Worm (Caenorhabditis elegans): Measurements from ENCODE around the gene C50C3.19.

C50C3.19 gene

DNA sequence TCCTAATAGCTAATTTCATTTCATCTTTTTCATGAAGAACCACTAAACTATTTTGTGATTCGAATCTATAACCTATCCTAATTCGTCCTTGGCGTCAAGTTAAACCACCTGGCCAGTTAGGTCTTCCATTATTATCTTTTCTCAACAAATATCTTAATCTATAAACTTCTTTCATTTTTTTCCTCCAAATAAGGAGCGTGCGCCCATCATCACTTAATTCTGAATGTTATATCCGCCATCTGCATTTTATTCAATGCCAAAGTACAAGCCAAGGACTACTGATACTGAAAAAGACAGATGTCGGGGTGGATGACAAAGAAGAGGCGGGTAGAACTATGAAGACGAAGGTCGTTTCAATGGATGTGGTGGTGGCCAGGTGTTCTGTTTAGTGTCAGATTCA, 38.3 kb downstream of the C50C3.19 start:
- TF ChIP-seq nhr-25 (tag; optimal IDR thresholded peaks at IDR 0.05) (peak; percentile 44), lsy-2 (tag; optimal IDR thresholded peaks at IDR 0.05) (no peak), ceh-82 (tag; optimal IDR thresholded peaks at IDR 0.05) (no peak), sma-9 (GFP tag; optimal IDR thresholded peaks at IDR 0.05) (no peak), sma-9 (tag; optimal IDR thresholded peaks at IDR 0.05) (no peak)

DNA sequence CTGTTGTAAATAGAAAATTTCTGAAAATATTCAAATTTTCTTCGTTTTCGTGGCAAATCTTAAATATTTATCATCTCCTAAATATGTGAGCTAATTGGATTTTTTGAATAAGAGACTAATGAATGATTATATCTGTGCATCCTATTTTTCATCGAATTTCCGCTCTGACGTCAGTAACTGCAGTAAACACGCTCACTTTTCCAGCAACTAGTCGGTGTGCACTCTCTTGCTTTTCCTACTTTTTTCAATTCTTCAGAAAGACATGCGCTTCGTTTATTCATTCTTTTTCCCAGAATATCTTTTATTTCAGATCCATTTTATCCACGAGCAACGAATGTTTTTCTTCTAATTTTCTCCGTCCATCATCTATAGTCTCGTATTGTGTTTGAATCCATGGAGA, 38.9 kb downstream of the C50C3.19 start:
- TF ChIP-seq sma-3 (GFP tag; optimal IDR thresholded peaks at IDR 0.05) (no peak), ceh-16 (tag; optimal IDR thresholded peaks at IDR 0.05) (no peak), lsy-2 (tag; optimal IDR thresholded peaks at IDR 0.05) (peak in 1 of 2 experiments; percentile 57), nhr-129 (tag; optimal IDR thresholded peaks at IDR 0.05) (peak; percentile 2), nhr-6 (tag; optimal IDR thresholded peaks at IDR 0.05) (peak; percentile 41), sma-9 (GFP tag; optimal IDR thresholded peaks at IDR 0.05) (peak; percentile 8), sma-9 (tag; optimal IDR thresholded peaks at IDR 0.05) (no peak), C34F6.9 (tag; optimal IDR thresholded peaks at IDR 0.05) (peak; percentile 48), crh-2 (tag; optimal IDR thresholded peaks at IDR 0.05) (peak; percentile 42)

DNA sequence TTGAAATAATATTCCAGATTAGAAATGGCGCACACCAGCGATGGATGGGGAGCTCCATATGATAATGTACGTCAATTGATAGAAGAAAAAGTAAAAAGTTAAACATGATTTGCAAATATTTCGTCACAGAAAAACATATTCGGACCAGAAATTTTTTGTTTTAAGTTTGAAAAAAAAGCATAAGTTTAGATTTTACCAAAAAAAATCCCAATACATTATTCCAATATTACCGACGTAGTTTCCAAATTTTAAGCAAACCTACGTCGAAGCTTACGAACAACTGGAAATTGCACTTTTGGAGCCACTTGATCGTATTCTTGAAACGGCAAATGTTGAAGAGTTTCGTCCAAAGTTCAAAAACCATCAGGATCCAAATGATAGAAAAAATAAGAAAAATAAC, 42.0 kb downstream of the C50C3.19 start, which contains the start of gene henn-1:
Gene henn-1 (plus strand): TSS at position 18 of the 400 bp plus-strand sequence.
- TF ChIP-seq blmp-1 (tag; optimal IDR thresholded peaks at IDR 0.05; ENCODE audit: insufficient read depth) = no peak
- TF ChIP-seq dmd-4 (tag; optimal IDR thresholded peaks at IDR 0.05) = no peak
- TF ChIP-seq C34F6.9 (tag; optimal IDR thresholded peaks at IDR 0.05) = no peak
- TF ChIP-seq sem-4 (tag; optimal IDR thresholded peaks at IDR 0.05) = no peak
- no peak for TF ChIP-seq ztf-4 (tag; optimal IDR thresholded peaks at IDR 0.05)
- TF ChIP-seq elt-3 (tag; optimal IDR thresholded peaks at IDR 0.05) = no peak
- no peak for TF ChIP-seq snpc-4 (tag; optimal IDR thresholded peaks at IDR 0.05)
- TF ChIP-seq fos-1 (tag; optimal IDR thresholded peaks at IDR 0.05) = no peak
- no peak for TF ChIP-seq lin-39 (tag; optimal IDR thresholded peaks at IDR 0.05)
- no peak for TF ChIP-seq nhr-237 (tag; optimal IDR thresholded peaks at IDR 0.05)
- TF ChIP-seq nhr-129 (tag; optimal IDR thresholded peaks at IDR 0.05) = no peak
- TF ChIP-seq aly-2 (tag; optimal IDR thresholded peaks at IDR 0.05) = no peak
- no peak for TF ChIP-seq alr-1 (tag; optimal IDR thresholded peaks at IDR 0.05)
- no peak for TF ChIP-seq nhr-10 (tag; optimal IDR thresholded peaks at IDR 0.05)
- TF ChIP-seq mdl-1 (tag; optimal IDR thresholded peaks at IDR 0.05) = no peak
- TF ChIP-seq egl-27 (tag; optimal IDR thresholded peaks at IDR 0.05) = no peak
- TF ChIP-seq lin-13 (GFP tag; optimal IDR thresholded peaks at IDR 0.05) = no peak

DNA sequence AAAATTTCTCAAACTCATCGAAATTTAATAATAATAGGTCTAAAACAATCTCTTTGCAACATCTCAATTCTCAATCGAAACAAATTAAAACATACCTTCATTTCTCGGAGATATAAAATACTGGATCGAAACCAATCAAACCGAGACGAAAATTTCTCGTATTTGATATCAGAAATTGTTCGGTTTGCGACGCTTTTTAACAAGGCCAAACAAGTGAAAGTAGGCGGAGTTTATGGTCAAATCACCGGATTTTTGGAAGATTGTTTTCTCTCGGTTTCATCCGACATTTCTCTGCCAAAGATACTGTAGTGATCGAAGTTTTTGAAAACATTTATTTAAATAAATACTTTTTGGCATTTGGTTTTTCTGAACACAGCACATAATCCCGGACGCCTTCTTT, 44.8 kb downstream of the C50C3.19 start, which contains the start of gene C02F5.14:
Gene C02F5.14 (minus strand): TSS at position 157 of the 400 bp plus-strand sequence.
- no peak for TF ChIP-seq lin-39 (tag; optimal IDR thresholded peaks at IDR 0.05)
- no peak for TF ChIP-seq F13H6.1 (tag; optimal IDR thresholded peaks at IDR 0.05)
- no peak for TF ChIP-seq sma-3 (GFP tag; optimal IDR thresholded peaks at IDR 0.05)
- no peak for TF ChIP-seq lsy-2 (tag; optimal IDR thresholded peaks at IDR 0.05)
- no peak for TF ChIP-seq nhr-25 (tag; optimal IDR thresholded peaks at IDR 0.05)
- TF ChIP-seq elt-3 (tag; optimal IDR thresholded peaks at IDR 0.05) = no peak
- no peak for TF ChIP-seq nhr-12 (tag; optimal IDR thresholded peaks at IDR 0.05)
- TF ChIP-seq unc-55 (GFP tag; optimal IDR thresholded peaks at IDR 0.05) = no peak
- no peak for TF ChIP-seq nhr-237 (tag; optimal IDR thresholded peaks at IDR 0.05)
- TF ChIP-seq sem-4 (tag; optimal IDR thresholded peaks at IDR 0.05) = no peak
- no peak for TF ChIP-seq unc-62 (GFP tag; optimal IDR thresholded peaks at IDR 0.05)
- TF ChIP-seq zag-1 (tag; optimal IDR thresholded peaks at IDR 0.05) = no peak

DNA sequence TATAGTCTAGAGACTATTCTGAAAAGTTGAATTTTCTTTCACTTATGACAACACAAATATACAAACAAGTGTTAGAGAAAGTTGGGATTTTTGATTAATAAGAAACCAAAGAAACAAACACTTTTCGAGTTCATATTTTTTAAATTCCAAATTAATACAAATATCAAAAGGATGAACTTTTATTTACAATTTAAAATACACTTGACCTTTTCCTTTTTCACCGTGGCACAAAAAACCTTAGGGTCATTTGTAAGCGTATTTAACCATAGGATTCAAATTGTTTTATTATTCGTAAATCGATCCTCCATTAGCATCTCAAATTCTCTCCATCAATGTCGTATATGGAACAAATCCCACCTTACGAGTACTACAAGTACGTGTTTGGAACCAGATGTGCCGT, 45.3 kb downstream of the C50C3.19 start, which contains the start of gene C02F5.5:
Gene C02F5.5 (plus strand): TSS at position 301 of the 400 bp plus-strand sequence.
- TF ChIP-seq nhr-23 (tag; optimal IDR thresholded peaks at IDR 0.05) (no peak), ceh-82 (tag; optimal IDR thresholded peaks at IDR 0.05) (no peak), lin-11 (tag; optimal IDR thresholded peaks at IDR 0.05) (no peak), snpc-4 (tag; optimal IDR thresholded peaks at IDR 0.05) (no peak), ceh-16 (tag; optimal IDR thresholded peaks at IDR 0.05) (no peak), nhr-237 (tag; optimal IDR thresholded peaks at IDR 0.05) (no peak), lin-39 (tag; optimal IDR thresholded peaks at IDR 0.05) (no peak), aly-2 (tag; optimal IDR thresholded peaks at IDR 0.05) (no peak), unc-39 (tag; optimal IDR thresholded peaks at IDR 0.05) (no peak), blmp-1 (tag; optimal IDR thresholded peaks at IDR 0.05; ENCODE audit: insufficient read depth) (no peak), alr-1 (tag; optimal IDR thresholded peaks at IDR 0.05) (no peak), elt-3 (tag; optimal IDR thresholded peaks at IDR 0.05) (no peak)
